Fruit fly (Drosophila melanogaster) whole organism: Measurements from ENCODE around the gene Tsp29Fa.

Source experiments
- CG8478 ChIP-seq: fragments of >200 bp; optimal IDR thresholded peaks from 2 replicates; lab custom pipeline; 2018; ENCODE audit warnings: inconsistent platforms
- pan ChIP-seq: fragments of >200 bp; optimal IDR thresholded peaks from 2 replicates; lab custom pipeline; 2017
- psq ChIP-seq: fragments of >200 bp; optimal IDR thresholded peaks from 2 replicates; lab custom pipeline; 2017

dm6 chr2L:8943110-8943509, 9.3 kb downstream of the Tsp29Fa start, which contains the start of gene CG9515:
- TF ChIP-seq pan (lab: Kevin White, UChicago) (no peak), psq (lab: Kevin White, UChicago) (no peak), CG8478 (lab: Kevin White, UChicago) (no peak)
